Worm (Caenorhabditis elegans) whole organism, L4 larva: ENCODE results near the gene F10C2.3.

Source experiments
- snpc-4 ChIP-seq: fragments of 150-350 bp; optimal IDR thresholded peaks from 2 replicates; lab custom pipeline; 2014; ENCODE audit warnings: missing biosample characterization, missing genetic modification characterization
- unc-39 ChIP-seq: sonication (generic microtip); optimal IDR thresholded peaks from 2 replicates; lab custom pipeline; 2017; ENCODE audit warnings: missing biosample characterization, missing genetic modification characterization

DNA sequence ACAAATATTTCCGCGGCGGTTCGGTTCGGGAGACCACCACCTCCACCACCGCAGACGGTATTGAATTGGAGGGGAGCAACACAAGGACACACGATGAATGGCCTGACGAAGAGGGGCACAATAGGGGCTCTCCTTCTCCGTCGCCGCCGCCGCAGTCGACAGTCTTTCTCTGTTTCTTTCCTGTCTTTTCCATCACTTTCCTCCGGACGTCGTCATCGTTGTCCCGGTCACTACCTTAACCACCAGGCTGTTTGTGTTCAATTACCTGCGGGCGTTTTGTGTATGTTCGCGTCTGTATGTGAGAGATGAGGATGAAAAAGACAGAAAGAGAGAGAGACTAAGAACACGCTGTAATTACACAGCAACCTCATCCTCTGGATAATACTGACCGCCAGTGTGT is 19.6 kb downstream of the F10C2.3 start:
- TF ChIP-seq unc-39 (tag; lab: Kevin White, UChicago) (no peak), snpc-4 (tag; lab: Kevin White, UChicago) (no peak)
